Fruit fly (Drosophila melanogaster) whole organism, pupa: ENCODE results near the gene aru.

ENCODE experiments used
- CG10348 ChIP-seq: fragments of 200-800 bp; sonication (Bioruptor generic); IDR thresholded peaks from 2 replicates; pipeline ENCODE4 v1.3.6; 2022; ENCODE audit warnings: missing biosample characterization, missing genetic modification characterization
- CG14655 ChIP-seq: fragments of 200-800 bp; sonication (Bioruptor generic); optimal IDR thresholded peaks from 3 replicates; lab custom pipeline; 2017; ENCODE audit warnings: mild to moderate bottlenecking, missing biosample characterization, missing genetic modification reagents, missing genetic modification characterization
- CG15710 ChIP-seq: fragments of 200-800 bp; sonication (Bioruptor generic); optimal IDR thresholded peaks from 2 replicates; lab custom pipeline; 2018; ENCODE audit warnings: missing biosample characterization, mild to moderate bottlenecking, missing genetic modification characterization, moderate library complexity
- CG34367 ChIP-seq: fragments of 200-800 bp; sonication (Bioruptor generic); optimal IDR thresholded peaks from 2 replicates; lab custom pipeline; 2018; ENCODE audit warnings: missing biosample characterization, mild to moderate bottlenecking, missing genetic modification characterization
- CG4496 ChIP-seq: fragments of 200-800 bp; sonication (Bioruptor generic); IDR thresholded peaks from 3 replicates; pipeline ENCODE4 v1.3.6; 2022; ENCODE audit warnings: missing biosample characterization, missing genetic modification characterization
- D1 ChIP-seq: fragments of 200-800 bp; sonication (Bioruptor generic); optimal IDR thresholded peaks from 2 replicates; lab custom pipeline; 2018; ENCODE audit warnings: missing biosample characterization, mild to moderate bottlenecking, missing genetic modification characterization, moderate library complexity
- Ets98B ChIP-seq: fragments of 200-800 bp; sonication (Bioruptor generic); IDR thresholded peaks from 2 replicates; pipeline ENCODE4 v1.3.6; 2022; ENCODE audit warnings: missing biosample characterization, missing genetic modification characterization
- Pif1A ChIP-seq: fragments of 200-800 bp; sonication (Bioruptor generic); optimal IDR thresholded peaks from 3 replicates; lab custom pipeline; 2016; ENCODE audit warnings: missing biosample characterization, missing genetic modification characterization
- rn ChIP-seq: fragments of 200-800 bp; sonication (Bioruptor generic); IDR thresholded peaks from 2 replicates; pipeline ENCODE4 v1.3.6; 2022; ENCODE audit warnings: missing biosample characterization, missing genetic modification characterization

dm6 chr2L:821986-822711, 46.0 kb downstream of the aru start:
- TF ChIP-seq Ets98B (GFP tag; lab: Robert Waterston, UW), result no peak
- no peak for TF ChIP-seq CG15710 (tag; lab: Kevin White, UChicago)
- TF ChIP-seq CG10348 (GFP tag; lab: Robert Waterston, UW), result no peak
- TF ChIP-seq CG34367 (tag; lab: Kevin White, UChicago), result no peak
- no peak for TF ChIP-seq rn (GFP tag; lab: Robert Waterston, UW)
- TF ChIP-seq CG14655 (GFP tag; lab: Kevin White, UChicago), result no peak
- TF ChIP-seq D1 (tag; lab: Kevin White, UChicago), result no peak
- no peak for TF ChIP-seq Pif1A
- no peak for TF ChIP-seq CG4496 (GFP tag; lab: Robert Waterston, UW)
